Fruit fly (Drosophila melanogaster) whole organism, embryonic: ENCODE measurements around the gene CG18508.

Source experiments
- Adf1 ChIP-seq: fragments of 200-800 bp; sonication (Bioruptor generic); IDR thresholded peaks from 2 replicates; pipeline ENCODE4 v1.3.6; 2022; ENCODE audit warnings: missing biosample characterization, missing genetic modification characterization
- Aef1 ChIP-seq: fragments of 200-800 bp; sonication (Bioruptor generic); IDR thresholded peaks from 3 replicates; pipeline ENCODE4 v1.3.6; 2022; ENCODE audit warnings: missing biosample characterization, missing genetic modification characterization
- CG10462 ChIP-seq: fragments of 200-800 bp; sonication (Bioruptor generic); optimal IDR thresholded peaks from 2 replicates; lab custom pipeline; 2016; ENCODE audit warnings: missing biosample characterization, missing genetic modification characterization
- CG11696 ChIP-seq: fragments of 200-800 bp; sonication (Bioruptor generic); IDR thresholded peaks from 2 replicates; pipeline ENCODE4 v1.3.6; 2022; ENCODE audit warnings: missing biosample characterization, missing genetic modification characterization
- CG12659 ChIP-seq: fragments of 200-800 bp; sonication (Bioruptor generic); optimal IDR thresholded peaks from 3 replicates; lab custom pipeline; 2017; ENCODE audit warnings: mild to moderate bottlenecking, missing biosample characterization, missing genetic modification reagents, missing genetic modification characterization
- CG13624 ChIP-seq: fragments of 200-800 bp; sonication (Bioruptor generic); optimal IDR thresholded peaks from 2 replicates; lab custom pipeline; 2016; ENCODE audit warnings: missing biosample characterization, missing genetic modification characterization
- CG14050 ChIP-seq: fragments of 200-800 bp; sonication (Bioruptor generic); IDR thresholded peaks from 3 replicates; pipeline ENCODE4 v1.3.6; 2022; ENCODE audit warnings: missing biosample characterization, missing genetic modification characterization
- CG15269 ChIP-seq: fragments of 200-800 bp; sonication (Bioruptor generic); optimal IDR thresholded peaks from 2 replicates; lab custom pipeline; 2018; ENCODE audit warnings: missing biosample characterization, mild to moderate bottlenecking, missing genetic modification characterization, moderate library complexity
- CG1602 ChIP-seq: fragments of 200-800 bp; sonication (Bioruptor generic); optimal IDR thresholded peaks from 3 replicates; lab custom pipeline; 2016; ENCODE audit warnings: missing biosample characterization, missing genetic modification characterization
- CG17359 ChIP-seq: fragments of 200-800 bp; sonication (Bioruptor generic); optimal IDR thresholded peaks from 3 replicates; lab custom pipeline; 2018; ENCODE audit warnings: missing biosample characterization, mild to moderate bottlenecking, missing genetic modification characterization, moderate library complexity
- CG2678 ChIP-seq: fragments of 200-800 bp; sonication (Bioruptor generic); optimal IDR thresholded peaks from 3 replicates; lab custom pipeline; 2019; ENCODE audit warnings: missing biosample characterization, mild to moderate bottlenecking, missing genetic modification characterization, moderate library complexity
- CG4820 ChIP-seq: fragments of 200-800 bp; sonication (Bioruptor generic); optimal IDR thresholded peaks from 3 replicates; lab custom pipeline; 2016; ENCODE audit warnings: missing biosample characterization, missing genetic modification characterization
- CG4854 ChIP-seq: fragments of 200-800 bp; sonication (Bioruptor generic); optimal IDR thresholded peaks from 2 replicates; lab custom pipeline; 2016; ENCODE audit warnings: missing biosample characterization, missing genetic modification characterization, inconsistent platforms
- CG7786 ChIP-seq: fragments of 200-800 bp; sonication (Bioruptor generic); optimal IDR thresholded peaks from 2 replicates; lab custom pipeline; 2016; ENCODE audit warnings: missing biosample characterization, missing genetic modification characterization
- CG8478 ChIP-seq: fragments of >200 bp; optimal IDR thresholded peaks from 2 replicates; lab custom pipeline; 2018
- CG9797 ChIP-seq: fragments of 200-800 bp; sonication (Bioruptor generic); optimal IDR thresholded peaks from 3 replicates; lab custom pipeline; 2018; ENCODE audit warnings: missing biosample characterization, mild to moderate bottlenecking, missing genetic modification characterization
- Chrac-16 ChIP-seq: fragments of 200-800 bp; sonication (Bioruptor generic); optimal IDR thresholded peaks from 3 replicates; lab custom pipeline; 2016; ENCODE audit warnings: missing biosample characterization, missing genetic modification characterization
- D ChIP-seq, 2 experiments: fragments of 200-800 bp in 1 of 2; fragments of >200 bp in 1 of 2; sonication (Bioruptor generic) in 1 of 2; optimal IDR thresholded peaks; 2 replicates in 1 of 2; 3 replicates in 1 of 2; lab custom pipeline; 2017; ENCODE audit warnings: mild to moderate bottlenecking in 1 of 2, missing biosample characterization in 1 of 2, missing genetic modification characterization in 1 of 2, missing genetic modification reagents in 1 of 2
- GATAe ChIP-seq: fragments of 200-800 bp; sonication (Bioruptor generic); conservative IDR thresholded peaks from 2 replicates; pipeline ENCODE4 v1.3.6; 2022; ENCODE audit warnings: missing biosample characterization, missing genetic modification characterization
- H2.0 ChIP-seq: fragments of 200-800 bp; sonication (Bioruptor generic); IDR thresholded peaks from 2 replicates; pipeline ENCODE4 v1.3.6; 2022; ENCODE audit warnings: missing biosample characterization, missing genetic modification characterization
- HLH4C ChIP-seq: fragments of 200-800 bp; sonication (Bioruptor generic); IDR thresholded peaks from 3 replicates; pipeline ENCODE4 v1.3.6; 2022; ENCODE audit warnings: missing biosample characterization, missing genetic modification characterization; ENCODE audit not compliant: partially characterized antibody
- Hey ChIP-seq: fragments of 200-800 bp; sonication (Bioruptor generic); optimal IDR thresholded peaks from 3 replicates; lab custom pipeline; 2018; ENCODE audit warnings: missing biosample characterization, mild to moderate bottlenecking, missing genetic modification characterization
- Lim3 ChIP-seq: fragments of 200-800 bp; sonication (Bioruptor generic); IDR thresholded peaks from 2 replicates; pipeline ENCODE4 v1.3.6; 2022; ENCODE audit warnings: missing biosample characterization, missing genetic modification characterization
- Meics ChIP-seq: fragments of 200-800 bp; sonication (Bioruptor generic); optimal IDR thresholded peaks from 2 replicates; lab custom pipeline; 2017; ENCODE audit warnings: missing biosample characterization, mild to moderate bottlenecking, missing genetic modification characterization
- Neu2 ChIP-seq: fragments of 200-800 bp; sonication (Bioruptor generic); optimal IDR thresholded peaks from 3 replicates; lab custom pipeline; 2016; ENCODE audit warnings: missing biosample characterization, missing genetic modification characterization, borderline replicate concordance
- Oaz ChIP-seq: fragments of 200-800 bp; sonication (Bioruptor generic); IDR thresholded peaks from 2 replicates; pipeline ENCODE4 v1.3.6; 2022; ENCODE audit warnings: missing biosample characterization, missing genetic modification characterization
- Optix ChIP-seq: fragments of 200-800 bp; sonication (Bioruptor generic); IDR thresholded peaks from 3 replicates; pipeline ENCODE4 v1.3.6; 2022; ENCODE audit warnings: missing biosample characterization, missing genetic modification characterization
- Sry-δ ChIP-seq: fragments of 200-800 bp; sonication (Bioruptor generic); optimal IDR thresholded peaks from 2 replicates; lab custom pipeline; 2016; ENCODE audit warnings: missing biosample characterization, missing genetic modification characterization
- Tbp ChIP-seq: fragments of >200 bp; optimal IDR thresholded peaks from 2 replicates; lab custom pipeline; 2018; ENCODE audit warnings: missing biosample characterization, missing genetic modification characterization
- ac ChIP-seq: fragments of 200-800 bp; sonication (Bioruptor generic); optimal IDR thresholded peaks from 3 replicates; lab custom pipeline; 2017; ENCODE audit warnings: missing biosample characterization, mild to moderate bottlenecking, missing genetic modification characterization
- amos ChIP-seq: fragments of 200-800 bp; sonication (Bioruptor generic); IDR thresholded peaks from 2 replicates; pipeline ENCODE4 v1.3.6; 2022; ENCODE audit warnings: missing biosample characterization, missing genetic modification characterization; ENCODE audit not compliant: partially characterized antibody
- ash1 ChIP-seq: fragments of 200-800 bp; sonication (Bioruptor generic); optimal IDR thresholded peaks from 2 replicates; lab custom pipeline; 2018; ENCODE audit warnings: missing biosample characterization, mild to moderate bottlenecking, missing genetic modification characterization
- disco-r ChIP-seq: fragments of 200-800 bp; sonication (Bioruptor generic); optimal IDR thresholded peaks from 2 replicates; lab custom pipeline; 2016; ENCODE audit warnings: missing biosample characterization, missing genetic modification characterization
- ham ChIP-seq: fragments of 200-800 bp; sonication (Bioruptor generic); IDR thresholded peaks from 2 replicates; pipeline ENCODE4 v1.3.6; 2022; ENCODE audit warnings: missing biosample characterization, missing genetic modification characterization
- her ChIP-seq: fragments of 200-800 bp; sonication (Bioruptor generic); optimal IDR thresholded peaks from 2 replicates; lab custom pipeline; 2016; ENCODE audit warnings: missing biosample characterization, missing genetic modification characterization
- lmd ChIP-seq: fragments of 200-800 bp; sonication (Bioruptor generic); IDR thresholded peaks from 2 replicates; pipeline ENCODE4 v1.3.6; 2022; ENCODE audit warnings: missing biosample characterization, missing genetic modification characterization
- maf-S ChIP-seq: fragments of 200-800 bp; sonication (Bioruptor generic); optimal IDR thresholded peaks from 2 replicates; lab custom pipeline; 2016; ENCODE audit warnings: missing biosample characterization, missing genetic modification characterization
- mld ChIP-seq: fragments of 200-800 bp; sonication (Bioruptor generic); IDR thresholded peaks from 3 replicates; pipeline ENCODE4 v1.3.6; 2022; ENCODE audit warnings: missing biosample characterization, missing genetic modification characterization; ENCODE audit not compliant: partially characterized antibody
- nerfin-1 ChIP-seq: fragments of 200-800 bp; sonication (Bioruptor generic); optimal IDR thresholded peaks from 3 replicates; lab custom pipeline; 2019; ENCODE audit warnings: missing biosample characterization, mild to moderate bottlenecking, missing genetic modification characterization, moderate library complexity
- nmo ChIP-seq: fragments of 200-800 bp; sonication (Bioruptor generic); optimal IDR thresholded peaks from 2 replicates; lab custom pipeline; 2018; ENCODE audit warnings: missing biosample characterization, mild to moderate bottlenecking, missing genetic modification characterization, moderate library complexity
- odd ChIP-seq: fragments of 200-800 bp; sonication (Bioruptor generic); optimal IDR thresholded peaks from 2 replicates; lab custom pipeline; 2017; ENCODE audit warnings: missing biosample characterization, mild to moderate bottlenecking, missing genetic modification characterization
- onecut ChIP-seq: fragments of 200-800 bp; sonication (Bioruptor generic); IDR thresholded peaks from 2 replicates; pipeline ENCODE4 v1.3.6; 2022; ENCODE audit warnings: missing biosample characterization, missing genetic modification characterization
- pho ChIP-seq: fragments of 200-800 bp; sonication (Bioruptor generic); optimal IDR thresholded peaks from 2 replicates; lab custom pipeline; 2016; ENCODE audit warnings: missing biosample characterization, missing genetic modification characterization
- row ChIP-seq: fragments of 200-800 bp; sonication (Bioruptor generic); IDR thresholded peaks from 3 replicates; pipeline ENCODE4 v1.3.6; 2022; ENCODE audit warnings: missing biosample characterization, missing genetic modification characterization
- sens ChIP-seq: fragments of 200-800 bp; sonication (Bioruptor generic); peaks from one replicate; lab custom pipeline; 2016; ENCODE audit warnings: missing biosample characterization, missing genetic modification characterization
- so ChIP-seq: fragments of 200-800 bp; sonication (Bioruptor generic); IDR thresholded peaks from 3 replicates; pipeline ENCODE4 v1.3.6; 2022; ENCODE audit warnings: missing biosample characterization, missing genetic modification characterization
- sqz ChIP-seq: fragments of 200-800 bp; sonication (Bioruptor generic); optimal IDR thresholded peaks from 3 replicates; lab custom pipeline; 2018; ENCODE audit warnings: missing biosample characterization, mild to moderate bottlenecking, missing genetic modification characterization
- sr ChIP-seq: fragments of 200-800 bp; sonication (Bioruptor generic); IDR thresholded peaks from 3 replicates; pipeline ENCODE4 v1.3.6; 2022; ENCODE audit warnings: missing biosample characterization, missing genetic modification characterization
- trh ChIP-seq: fragments of 200-800 bp; sonication (Bioruptor generic); optimal IDR thresholded peaks from 2 replicates; lab custom pipeline; 2016; ENCODE audit warnings: missing biosample characterization, missing genetic modification characterization

Gene CG18508

DNA sequence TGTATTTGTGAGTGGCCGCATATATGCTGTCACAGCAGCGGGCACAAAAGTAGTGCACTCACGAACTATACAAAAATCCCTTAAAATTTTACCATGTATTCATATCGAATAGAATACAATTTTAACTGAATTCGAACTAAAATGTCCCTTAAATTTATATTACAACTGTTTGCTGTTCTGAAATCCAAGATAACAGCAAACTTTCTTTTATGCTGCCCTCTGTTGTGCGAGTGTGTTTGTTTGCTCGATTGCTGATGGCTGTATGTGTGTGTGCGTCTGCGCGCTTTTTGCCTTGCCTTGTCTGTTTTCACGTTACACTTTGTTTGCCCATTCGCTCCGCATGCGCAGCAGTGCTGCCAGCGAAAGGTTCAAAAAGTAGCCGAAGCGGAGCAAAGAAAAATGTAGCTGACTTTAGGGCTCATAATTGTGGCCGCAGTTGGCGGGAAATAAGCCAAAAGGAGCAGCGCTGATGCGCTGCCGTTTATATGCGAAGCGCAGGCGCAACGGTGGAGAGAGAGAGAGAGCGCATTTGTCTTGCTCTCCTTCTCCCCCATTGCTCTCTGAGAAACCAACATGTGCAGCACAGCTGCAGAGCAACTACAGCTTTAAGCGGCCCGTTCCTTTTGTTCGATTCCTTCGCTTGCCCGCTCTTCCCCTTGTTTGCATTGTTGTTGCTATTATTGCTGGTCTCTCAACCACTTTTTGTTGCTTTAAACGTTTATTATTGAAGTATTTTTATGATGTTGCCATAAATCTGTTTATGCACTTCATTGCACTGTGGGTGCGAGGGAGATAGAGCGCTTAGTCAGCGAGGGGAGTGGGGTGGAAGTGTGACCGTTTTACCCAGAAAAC, 10.3 kb downstream of the CG18508 start (continued):
- TF ChIP-seq HLH4C (GFP tag; lab: Robert Waterston, UW) (0 out of 3 replicates have a peak, but pooled peaks have one; percentile 15), Hey (tag; lab: Kevin White, UChicago) (peak; percentile 20), CG4854 (GFP tag; lab: Kevin White, UChicago) (peak; percentile 84), pho (GFP tag; lab: Kevin White, UChicago) (peak; percentile 83), CG9797 (GFP tag; lab: Kevin White, UChicago) (peak; percentile 47), CG12659 (GFP tag; lab: Kevin White, UChicago) (peak; percentile 93), Tbp (peak; percentile 49), disco-r (GFP tag; lab: Kevin White, UChicago) (peak; percentile 78), trh (GFP tag; lab: Kevin White, UChicago) (peak; percentile 46), CG7786 (GFP tag; lab: Kevin White, UChicago) (peak; percentile 90), sr (GFP tag; lab: Robert Waterston, UW) (peak; percentile 74), CG14050 (GFP tag; lab: Robert Waterston, UW) (peak; percentile 91), Lim3 (GFP tag; lab: Robert Waterston, UW) (peak; percentile 71), CG4820 (GFP tag; lab: Kevin White, UChicago) (peak; percentile 91), nerfin-1 (tag; lab: Kevin White, UChicago) (peak; percentile 89), D (optimal IDR thresholded peaks at IDR 0.05; lab: Kevin White, UChicago) (peak; percentile 66), D (GFP tag; optimal IDR thresholded peaks at IDR 0.05; lab: Kevin White, UChicago) (peak; percentile 91), ash1 (GFP tag; lab: Kevin White, UChicago) (no peak), Meics (peak; percentile 88), odd (peak; percentile 86), CG2678 (tag; lab: Kevin White, UChicago) (peak; percentile 95), CG17359 (tag; lab: Kevin White, UChicago) (peak; percentile 94), maf-S (GFP tag; lab: Kevin White, UChicago) (peak; percentile 90), CG10462 (GFP tag; lab: Kevin White, UChicago) (peak; percentile 90), lmd (GFP tag; lab: Robert Waterston, UW) (peak; percentile 93), amos (GFP tag; lab: Robert Waterston, UW) (no peak), onecut (peak; percentile 83), H2.0 (peak; percentile 90), GATAe (GFP tag; lab: Robert Waterston, UW) (peak; percentile 31; the same call in 1 of the 2 replicates), CG1602 (GFP tag; lab: Kevin White, UChicago) (peak; percentile 93), nmo (GFP tag; lab: Kevin White, UChicago) (peak; percentile 95), sqz (GFP tag; lab: Kevin White, UChicago) (no peak), Adf1 (GFP tag; lab: Robert Waterston, UW) (peak; percentile 74; the same call in 1 of the 2 replicates), CG11696 (GFP tag; lab: Robert Waterston, UW) (peak; percentile 99), CG8478 (no peak), her (GFP tag; lab: Kevin White, UChicago) (peak; percentile 88), Chrac-16 (GFP tag; lab: Kevin White, UChicago) (peak; percentile 94), Neu2 (GFP tag; lab: Kevin White, UChicago) (peak; percentile 68), CG13624 (peak; percentile 88), sens (peak; percentile 99), ac (GFP tag; lab: Kevin White, UChicago) (peak; percentile 83), ham (GFP tag; lab: Robert Waterston, UW) (peak; percentile 62), so (GFP tag; lab: Robert Waterston, UW) (peak; percentile 92), row (GFP tag; lab: Robert Waterston, UW) (peak; percentile 96), CG15269 (tag; lab: Kevin White, UChicago) (peak; percentile 92), Sry-δ (peak; percentile 56), Oaz (GFP tag; lab: Robert Waterston, UW) (peak; percentile 76), mld (GFP tag; lab: Robert Waterston, UW) (no peak), Optix (GFP tag; lab: Robert Waterston, UW) (peak; percentile 90), Aef1 (GFP tag; lab: Robert Waterston, UW) (peak; percentile 90)
